Worm (Caenorhabditis elegans) whole organism, mixed stage, embryonic: ENCODE data around the gene C16C8.22.
"Not testable (repeated sequence)": the region's sequence is repeated elsewhere in the genome, so short reads cannot be mapped to it uniquely, and the experiment has no call there.

Experiments used
- M03D4.4 ChIP-seq: sonication (generic microtip); optimal IDR thresholded peaks from 2 replicates; lab custom pipeline; 2017; ENCODE audit warnings: mild to moderate bottlenecking, missing genetic modification characterization, missing compliant biosample characterization
- bed-3 ChIP-seq: fragments of 200-800 bp; sonication (Bioruptor generic); optimal IDR thresholded peaks from 3 replicates; lab custom pipeline; 2018; ENCODE audit warnings: mild to moderate bottlenecking, missing genetic modification characterization, moderate library complexity, missing compliant biosample characterization
- blmp-1 ChIP-seq: fragments of 150-350 bp; optimal IDR thresholded peaks from 2 replicates; lab custom pipeline; 2014; ENCODE audit warnings: missing biosample characterization, missing genetic modification characterization
- ceh-39 ChIP-seq: fragments of 150-350 bp; optimal IDR thresholded peaks from 2 replicates; lab custom pipeline; 2014; ENCODE audit warnings: missing biosample characterization, missing genetic modification characterization
- ceh-43 ChIP-seq: fragments of 200-800 bp; sonication (Bioruptor generic); optimal IDR thresholded peaks from 2 replicates; lab custom pipeline; 2018; ENCODE audit warnings: mild to moderate bottlenecking, missing genetic modification characterization, moderate library complexity, missing compliant biosample characterization
- ces-1 ChIP-seq: fragments of 150-350 bp; optimal IDR thresholded peaks from 2 replicates; lab custom pipeline; 2014; ENCODE audit warnings: missing biosample characterization, missing genetic modification reagents, missing genetic modification characterization
- drap-1 ChIP-seq: fragments of 200-800 bp; sonication (Bioruptor generic); optimal IDR thresholded peaks from 3 replicates; lab custom pipeline; 2018; ENCODE audit warnings: mild to moderate bottlenecking, missing genetic modification characterization, missing compliant biosample characterization
- elt-1 ChIP-seq: sonication (generic microtip); optimal IDR thresholded peaks from 2 replicates; lab custom pipeline; 2017; ENCODE audit warnings: missing genetic modification characterization, mild to moderate bottlenecking, missing compliant biosample characterization, antibody characterized with exemption, moderate library complexity, borderline replicate concordance; ENCODE audit not compliant: insufficient read depth
- elt-3 ChIP-seq: fragments of 150-350 bp; optimal IDR thresholded peaks from 2 replicates; lab custom pipeline; 2014; ENCODE audit warnings: missing biosample characterization, missing genetic modification characterization
- flh-1 ChIP-seq: fragments of 200-800 bp; sonication (Bioruptor generic); optimal IDR thresholded peaks from 2 replicates; lab custom pipeline; 2018; ENCODE audit warnings: mild to moderate bottlenecking, missing genetic modification characterization, moderate library complexity, missing compliant biosample characterization
- ham-2 ChIP-seq: fragments of 200-800 bp; sonication (Bioruptor generic); optimal IDR thresholded peaks from 2 replicates; lab custom pipeline; 2018; ENCODE audit warnings: mild to moderate bottlenecking, missing genetic modification characterization, missing compliant biosample characterization
- hlh-1 ChIP-seq: fragments of 150-350 bp; optimal IDR thresholded peaks from 2 replicates; lab custom pipeline; 2014; ENCODE audit warnings: missing biosample characterization, missing genetic modification reagents, missing genetic modification characterization
- lin-13 ChIP-seq: fragments of 150-350 bp; optimal IDR thresholded peaks from 2 replicates; lab custom pipeline; 2014; ENCODE audit warnings: missing biosample characterization, missing genetic modification characterization
- lin-32 ChIP-seq: fragments of 200-800 bp; sonication (Bioruptor generic); optimal IDR thresholded peaks from 2 replicates; lab custom pipeline; 2018; ENCODE audit warnings: mild to moderate bottlenecking, missing genetic modification characterization, missing compliant biosample characterization
- lsy-2 ChIP-seq: fragments of 150-350 bp; optimal IDR thresholded peaks from 2 replicates; lab custom pipeline; 2014; ENCODE audit warnings: missing biosample characterization, missing genetic modification characterization
- mab-5 ChIP-seq: fragments of 150-350 bp; optimal IDR thresholded peaks from 2 replicates; lab custom pipeline; 2014; ENCODE audit warnings: missing biosample characterization, missing genetic modification characterization
- mep-1 ChIP-seq: fragments of 150-350 bp; optimal IDR thresholded peaks from 2 replicates; lab custom pipeline; 2017; ENCODE audit warnings: missing biosample characterization, missing genetic modification reagents, missing genetic modification characterization, inconsistent platforms
- mls-2 ChIP-seq: sonication (generic microtip); optimal IDR thresholded peaks from 2 replicates; lab custom pipeline; 2016; ENCODE audit warnings: mild to moderate bottlenecking, missing genetic modification characterization, moderate library complexity, missing compliant biosample characterization
- nhr-12 ChIP-seq: fragments of 150-350 bp; optimal IDR thresholded peaks from 2 replicates; lab custom pipeline; 2014; ENCODE audit warnings: missing biosample characterization, missing genetic modification characterization
- nhr-2 ChIP-seq: fragments of 150-350 bp; optimal IDR thresholded peaks from 2 replicates; lab custom pipeline; 2014; ENCODE audit warnings: missing biosample characterization, missing genetic modification characterization
- nhr-237 ChIP-seq: fragments of 150-350 bp; optimal IDR thresholded peaks from 2 replicates; lab custom pipeline; 2014; ENCODE audit warnings: missing biosample characterization, missing genetic modification characterization
- nhr-76 ChIP-seq: sonication (generic microtip); optimal IDR thresholded peaks from 2 replicates; lab custom pipeline; 2017; ENCODE audit warnings: missing biosample characterization, missing genetic modification characterization
- pha-4 ChIP-seq: fragments of 150-350 bp; optimal IDR thresholded peaks from 2 replicates; lab custom pipeline; 2018; ENCODE audit warnings: missing biosample characterization, missing genetic modification reagents, missing genetic modification characterization
- sem-2 ChIP-seq: fragments of 200-800 bp; sonication (Bioruptor generic); optimal IDR thresholded peaks from 2 replicates; lab custom pipeline; 2018; ENCODE audit warnings: mild to moderate bottlenecking, missing genetic modification characterization, missing compliant biosample characterization
- snpc-4 ChIP-seq: fragments of 150-350 bp; optimal IDR thresholded peaks from 2 replicates; lab custom pipeline; 2014; ENCODE audit warnings: missing biosample characterization, missing genetic modification characterization
- sptf-1 ChIP-seq: sonication (generic microtip); optimal IDR thresholded peaks from 2 replicates; lab custom pipeline; 2017; ENCODE audit warnings: mild to moderate bottlenecking, missing genetic modification characterization, moderate library complexity, missing compliant biosample characterization
- tbx-8 ChIP-seq: fragments of 200-800 bp; sonication (Bioruptor generic); optimal IDR thresholded peaks from 2 replicates; lab custom pipeline; 2018; ENCODE audit warnings: mild to moderate bottlenecking, missing genetic modification characterization, moderate library complexity, missing compliant biosample characterization
- unc-120 ChIP-seq: sonication (generic microtip); optimal IDR thresholded peaks from 2 replicates; lab custom pipeline; 2017; ENCODE audit warnings: missing genetic modification characterization, missing compliant biosample characterization; ENCODE audit not compliant: poor library complexity, severe bottlenecking
- unc-62 ChIP-seq: fragments of 150-350 bp; optimal IDR thresholded peaks from 2 replicates; lab custom pipeline; 2014; ENCODE audit warnings: missing biosample characterization, missing genetic modification reagents, missing genetic modification characterization
- zip-8 ChIP-seq: fragments of 150-350 bp; optimal IDR thresholded peaks from 2 replicates; lab custom pipeline; 2014; ENCODE audit warnings: missing biosample characterization, missing genetic modification characterization
- ztf-11 ChIP-seq: fragments of 150-350 bp; optimal IDR thresholded peaks from 2 replicates; lab custom pipeline; 2014; ENCODE audit warnings: missing biosample characterization, missing genetic modification characterization

C16C8.22 gene

ce11 chrII:3472316-3472715, 29.3 kb upstream of the C16C8.22 start, which contains the start of gene Y49F6B.12:
TSS of gene Y49F6B.12 (minus strand) at chrII:3472416.
- no peak for TF ChIP-seq elt-1
- TF ChIP-seq unc-120 = no peak
- no peak for TF ChIP-seq M03D4.4
- no peak for TF ChIP-seq ceh-39 (tag; lab: Kevin White, UChicago)
- TF ChIP-seq ceh-43 (GFP tag; lab: Kevin White, UChicago) = no peak
- no peak for TF ChIP-seq ces-1
- no peak for TF ChIP-seq nhr-76 (tag; lab: Kevin White, UChicago)

ce11 chrII:3471603-3472002, 28.5 kb upstream of the C16C8.22 start, which contains the start of gene Y49F6B.13:
TSS of gene Y49F6B.13 (minus strand) at chrII:3471703.
- TF ChIP-seq sptf-1 (tag; lab: Kevin White, UChicago) (no peak), ham-2 (GFP tag; lab: Kevin White, UChicago) (no peak), elt-3 (no peak)

- TF ChIP-seq ceh-43 (GFP tag; lab: Kevin White, UChicago) = no peak
- TF ChIP-seq flh-1 (GFP tag; lab: Kevin White, UChicago) = no peak
- no peak for TF ChIP-seq mep-1 (tag; lab: Kevin White, UChicago)
- no peak for TF ChIP-seq zip-8
- TF ChIP-seq nhr-12 (tag; lab: Kevin White, UChicago) = no peak
- TF ChIP-seq drap-1 (GFP tag; lab: Kevin White, UChicago) = no peak
- TF ChIP-seq sem-2 (GFP tag; lab: Kevin White, UChicago) = no peak
- no peak for TF ChIP-seq nhr-2 (tag; lab: Kevin White, UChicago)
- TF ChIP-seq sptf-1 (tag; lab: Kevin White, UChicago) = no peak
- no peak for TF ChIP-seq ham-2 (GFP tag; lab: Kevin White, UChicago)
- no peak for TF ChIP-seq elt-1
- no peak for TF ChIP-seq blmp-1 (tag; lab: Kevin White, UChicago)
- no peak for TF ChIP-seq ces-1
- no peak for TF ChIP-seq ztf-11 (tag; lab: Kevin White, UChicago)
- no peak for TF ChIP-seq lin-32 (GFP tag; lab: Kevin White, UChicago)
- TF ChIP-seq pha-4 (tag; lab: Kevin White, UChicago) = no peak
- TF ChIP-seq tbx-8 (GFP tag; lab: Kevin White, UChicago) = no peak
These were observed 27.5 kb upstream of the C16C8.22 start, which contains the start of gene Y49F6B.20 for ce11 chrII:3470549-3470948. TSS of gene Y49F6B.20 (minus strand) at chrII:3470649.

- TF ChIP-seq elt-1; mls-2; pha-4 (tag; lab: Kevin White, UChicago): not testable (repeated sequence)
These were observed 21.5 kb upstream of the C16C8.22 start, which contains the start of gene C16C8.10 for ce11 chrII:3464580-3464979. TSS of gene C16C8.10 (minus strand) at chrII:3464680.

ce11 chrII:3463097-3463496, 20.0 kb upstream of the C16C8.22 start, which contains the start of gene C16C8.9:
TSS of gene C16C8.9 (minus strand) at chrII:3463197.
- TF ChIP-seq sem-2 (GFP tag; lab: Kevin White, UChicago) (no peak), nhr-2 (tag; lab: Kevin White, UChicago) (no peak), nhr-76 (tag; lab: Kevin White, UChicago) (no peak), lin-13 (tag; lab: Kevin White, UChicago) (no peak)

- no peak for TF ChIP-seq bed-3 (GFP tag; lab: Kevin White, UChicago)
- TF ChIP-seq sem-2 (GFP tag; lab: Kevin White, UChicago) = no peak
- TF ChIP-seq mab-5 (tag; lab: Kevin White, UChicago) = no peak
- TF ChIP-seq M03D4.4 = no peak
- TF ChIP-seq tbx-8 (GFP tag; lab: Kevin White, UChicago) = no peak
- TF ChIP-seq unc-62 (GFP tag; lab: Kevin White, UChicago) = no peak
- no peak for TF ChIP-seq lin-32 (GFP tag; lab: Kevin White, UChicago)
- no peak for TF ChIP-seq nhr-12 (tag; lab: Kevin White, UChicago)
- TF ChIP-seq ceh-43 (GFP tag; lab: Kevin White, UChicago) = no peak
- TF ChIP-seq flh-1 (GFP tag; lab: Kevin White, UChicago) = no peak
- no peak for TF ChIP-seq zip-8
- TF ChIP-seq hlh-1 (tag; lab: Kevin White, UChicago) = no peak
- TF ChIP-seq snpc-4 (tag; lab: Kevin White, UChicago) = no peak
- TF ChIP-seq lsy-2 (tag; lab: Kevin White, UChicago) = no peak
- TF ChIP-seq nhr-237 (tag; lab: Kevin White, UChicago) = no peak
These were observed 18.5 kb upstream of the C16C8.22 start, which contains the start of gene C16C8.8 for ce11 chrII:3461586-3461985. TSS of gene C16C8.8 (minus strand) at chrII:3461686.
